Fruit fly (Drosophila melanogaster) whole organism, embryonic: Measurements from ENCODE around the gene CG11168.

Experiments
- ATbp ChIP-seq: fragments of 200-800 bp; sonication (Bioruptor generic); optimal IDR thresholded peaks from 2 replicates; lab custom pipeline; 2017; ENCODE audit warnings: missing biosample characterization, mild to moderate bottlenecking, missing genetic modification characterization, missing genetic modification reagents
- Atf3 ChIP-seq: fragments of 200-800 bp; sonication (Bioruptor generic); optimal IDR thresholded peaks from 3 replicates; lab custom pipeline; 2016; ENCODE audit warnings: missing biosample characterization, missing genetic modification characterization
- Blimp-1 ChIP-seq: fragments of 200-800 bp; sonication (Bioruptor generic); optimal IDR thresholded peaks from 3 replicates; lab custom pipeline; 2018; ENCODE audit warnings: missing biosample characterization, missing genetic modification characterization, mild to moderate bottlenecking, moderate library complexity, missing genetic modification reagents
- CG10431 ChIP-seq: fragments of 200-800 bp; sonication (Bioruptor generic); optimal IDR thresholded peaks from 3 replicates; lab custom pipeline; 2018; ENCODE audit warnings: missing biosample characterization, mild to moderate bottlenecking, missing genetic modification characterization
- CG11247 ChIP-seq: fragments of 200-800 bp; sonication (Bioruptor generic); IDR thresholded peaks from 2 replicates; pipeline ENCODE4 v1.3.6; 2022; ENCODE audit warnings: missing biosample characterization, missing genetic modification characterization
- CG11696 ChIP-seq: fragments of 200-800 bp; sonication (Bioruptor generic); IDR thresholded peaks from 2 replicates; pipeline ENCODE4 v1.3.6; 2022; ENCODE audit warnings: missing biosample characterization, missing genetic modification characterization
- CG12155 ChIP-seq: fragments of 200-800 bp; sonication (Bioruptor generic); optimal IDR thresholded peaks from 3 replicates; lab custom pipeline; 2016; ENCODE audit warnings: missing biosample characterization, missing genetic modification characterization
- CG12391 ChIP-seq: fragments of 200-800 bp; sonication (Bioruptor generic); optimal IDR thresholded peaks from 3 replicates; lab custom pipeline; 2018; ENCODE audit warnings: missing biosample characterization, mild to moderate bottlenecking, missing genetic modification characterization, moderate library complexity
- CG14667 ChIP-seq: fragments of 200-800 bp; sonication (Bioruptor generic); IDR thresholded peaks from 2 replicates; pipeline ENCODE4 v1.3.6; 2022; ENCODE audit warnings: missing biosample characterization, missing genetic modification characterization
- CG15269 ChIP-seq: fragments of 200-800 bp; sonication (Bioruptor generic); optimal IDR thresholded peaks from 2 replicates; lab custom pipeline; 2018; ENCODE audit warnings: missing biosample characterization, mild to moderate bottlenecking, missing genetic modification characterization, moderate library complexity
- CG15514 ChIP-seq: fragments of 200-800 bp; sonication (Bioruptor generic); optimal IDR thresholded peaks from 3 replicates; lab custom pipeline; 2017; ENCODE audit warnings: missing biosample characterization, missing genetic modification characterization, mild to moderate bottlenecking, moderate library complexity, missing genetic modification reagents
- CG15601 ChIP-seq: fragments of 200-800 bp; sonication (Bioruptor generic); optimal IDR thresholded peaks from 3 replicates; lab custom pipeline; 2019; ENCODE audit warnings: missing biosample characterization, mild to moderate bottlenecking, missing genetic modification characterization, moderate library complexity
- CG16815 ChIP-seq: fragments of 200-800 bp; sonication (Bioruptor generic); optimal IDR thresholded peaks from 3 replicates; lab custom pipeline; 2017; ENCODE audit warnings: missing biosample characterization, mild to moderate bottlenecking, missing genetic modification characterization
- CG17328 ChIP-seq: fragments of 200-800 bp; sonication (Bioruptor generic); IDR thresholded peaks from 2 replicates; pipeline ENCODE4 v1.3.6; 2022; ENCODE audit warnings: missing biosample characterization, missing genetic modification characterization
- CG18476 ChIP-seq: fragments of 200-800 bp; sonication (Bioruptor generic); optimal IDR thresholded peaks from 2 replicates; lab custom pipeline; 2016; ENCODE audit warnings: missing biosample characterization, mild to moderate bottlenecking, missing genetic modification characterization
- CG2120 ChIP-seq: fragments of 200-800 bp; sonication (Bioruptor generic); optimal IDR thresholded peaks from 3 replicates; lab custom pipeline; 2016; ENCODE audit warnings: missing biosample characterization, missing genetic modification characterization
- CG32767 ChIP-seq: fragments of 200-800 bp; sonication (Bioruptor generic); IDR thresholded peaks from 2 replicates; pipeline ENCODE4 v1.3.6; 2022; ENCODE audit warnings: missing biosample characterization, missing genetic modification characterization
- CG3281 ChIP-seq: fragments of 200-800 bp; sonication (Bioruptor generic); optimal IDR thresholded peaks from 3 replicates; lab custom pipeline; 2017; ENCODE audit warnings: missing biosample characterization, mild to moderate bottlenecking, missing genetic modification characterization
- CG34224 ChIP-seq: fragments of 200-800 bp; sonication (Bioruptor generic); IDR thresholded peaks from 3 replicates; pipeline ENCODE4 v1.3.6; 2022; ENCODE audit warnings: missing biosample characterization, missing genetic modification characterization; ENCODE audit not compliant: partially characterized antibody
- CG3838 ChIP-seq: fragments of 200-800 bp; sonication (Bioruptor generic); optimal IDR thresholded peaks from 3 replicates; lab custom pipeline; 2016; ENCODE audit warnings: missing biosample characterization, missing genetic modification characterization
- CG4617 ChIP-seq: fragments of 200-800 bp; sonication (Bioruptor generic); optimal IDR thresholded peaks from 3 replicates; lab custom pipeline; 2016; ENCODE audit warnings: missing biosample characterization, missing genetic modification characterization, borderline replicate concordance
- CG4820 ChIP-seq: fragments of 200-800 bp; sonication (Bioruptor generic); optimal IDR thresholded peaks from 3 replicates; lab custom pipeline; 2016; ENCODE audit warnings: missing biosample characterization, missing genetic modification characterization
- CG6689 ChIP-seq: fragments of 200-800 bp; sonication (Bioruptor generic); IDR thresholded peaks from 2 replicates; pipeline ENCODE4 v1.3.6; 2022; ENCODE audit warnings: missing biosample characterization, missing genetic modification characterization
- CG8924 ChIP-seq: fragments of 200-800 bp; optimal IDR thresholded peaks from 3 replicates; lab custom pipeline; 2019; ENCODE audit warnings: missing biosample characterization, mild to moderate bottlenecking, missing genetic modification characterization, moderate library complexity
- CG8944 ChIP-seq: fragments of 200-800 bp; sonication (Bioruptor generic); optimal IDR thresholded peaks from 3 replicates; lab custom pipeline; 2016; ENCODE audit warnings: missing biosample characterization, missing genetic modification characterization
- CG9932 ChIP-seq: fragments of 200-800 bp; sonication (Bioruptor generic); IDR thresholded peaks from 2 replicates; pipeline ENCODE4 v1.3.6; 2022; ENCODE audit warnings: missing biosample characterization, missing genetic modification characterization
- Dfd ChIP-seq, 2 experiments: fragments of >200 bp; optimal IDR thresholded peaks; 2 replicates each; lab custom pipeline; 2017; ENCODE audit warnings: missing biosample characterization in 2 of 2, missing genetic modification characterization in 2 of 2
- Dip3 ChIP-seq: fragments of 200-800 bp; sonication (Bioruptor generic); optimal IDR thresholded peaks from 3 replicates; lab custom pipeline; 2016; ENCODE audit warnings: missing biosample characterization, missing genetic modification characterization
- Lpt ChIP-seq: fragments of >200 bp; optimal IDR thresholded peaks from 2 replicates; lab custom pipeline; 2018; ENCODE audit warnings: missing biosample characterization, missing genetic modification characterization
- MESR4 ChIP-seq: fragments of 200-800 bp; sonication (Bioruptor generic); optimal IDR thresholded peaks from 2 replicates; lab custom pipeline; 2018; ENCODE audit warnings: missing biosample characterization, mild to moderate bottlenecking, missing genetic modification characterization, moderate library complexity
- MTF-1 ChIP-seq: fragments of 200-800 bp; sonication (Bioruptor generic); optimal IDR thresholded peaks from 2 replicates; lab custom pipeline; 2018; ENCODE audit warnings: missing biosample characterization, mild to moderate bottlenecking, missing genetic modification characterization, borderline replicate concordance
- NC2α ChIP-seq: fragments of 200-800 bp; sonication (Bioruptor generic); optimal IDR thresholded peaks from 2 replicates; lab custom pipeline; 2016; ENCODE audit warnings: missing biosample characterization, missing genetic modification characterization
- Neu2 ChIP-seq: fragments of 200-800 bp; sonication (Bioruptor generic); optimal IDR thresholded peaks from 3 replicates; lab custom pipeline; 2016; ENCODE audit warnings: missing biosample characterization, missing genetic modification characterization, borderline replicate concordance
- Oaz ChIP-seq: fragments of 200-800 bp; sonication (Bioruptor generic); IDR thresholded peaks from 2 replicates; pipeline ENCODE4 v1.3.6; 2022; ENCODE audit warnings: missing biosample characterization, missing genetic modification characterization
- Sox100B ChIP-seq: fragments of 200-800 bp; sonication (Bioruptor generic); optimal IDR thresholded peaks from 3 replicates; lab custom pipeline; 2018; ENCODE audit warnings: missing biosample characterization, mild to moderate bottlenecking, missing genetic modification characterization
- ato ChIP-seq: fragments of 200-800 bp; sonication (Bioruptor generic); IDR thresholded peaks from 2 replicates; pipeline ENCODE4 v1.3.6; 2022; ENCODE audit warnings: missing biosample characterization, missing genetic modification characterization; ENCODE audit not compliant: partially characterized antibody
- cato ChIP-seq: fragments of 200-800 bp; sonication (Bioruptor generic); optimal IDR thresholded peaks from 2 replicates; lab custom pipeline; 2016; ENCODE audit warnings: missing biosample characterization, missing genetic modification characterization, borderline replicate concordance
- crol ChIP-seq: fragments of 200-800 bp; sonication (Bioruptor generic); IDR thresholded peaks from 2 replicates; pipeline ENCODE4 v1.3.6; 2022; ENCODE audit warnings: missing biosample characterization, missing genetic modification characterization
- da ChIP-seq: fragments of 200-800 bp; sonication (Bioruptor generic); optimal IDR thresholded peaks from 2 replicates; lab custom pipeline; 2016; ENCODE audit warnings: missing biosample characterization, missing genetic modification characterization
- dm ChIP-seq: fragments of 200-800 bp; sonication (Bioruptor generic); optimal IDR thresholded peaks from 3 replicates; lab custom pipeline; 2016; ENCODE audit warnings: missing biosample characterization, missing genetic modification characterization
- esg ChIP-seq: fragments of 200-800 bp; sonication (Bioruptor generic); conservative IDR thresholded peaks from 2 replicates; pipeline ENCODE4 v1.3.6; 2022; ENCODE audit warnings: missing biosample characterization, missing genetic modification characterization
- fd102C ChIP-seq: fragments of 200-800 bp; sonication (Bioruptor generic); optimal IDR thresholded peaks from 2 replicates; lab custom pipeline; 2018; ENCODE audit warnings: missing biosample characterization, mild to moderate bottlenecking, missing genetic modification characterization, moderate library complexity
- gsb ChIP-seq: fragments of 200-800 bp; sonication (Bioruptor generic); IDR thresholded peaks from 2 replicates; pipeline ENCODE4 v1.3.6; 2022; ENCODE audit warnings: missing biosample characterization, missing genetic modification characterization
- gt ChIP-seq: fragments of 200-800 bp; sonication (Bioruptor generic); IDR thresholded peaks from 2 replicates; pipeline ENCODE4 v1.3.6; 2022; ENCODE audit warnings: missing biosample characterization, missing genetic modification characterization
- ham ChIP-seq: fragments of 200-800 bp; sonication (Bioruptor generic); IDR thresholded peaks from 2 replicates; pipeline ENCODE4 v1.3.6; 2022; ENCODE audit warnings: missing biosample characterization, missing genetic modification characterization
- her ChIP-seq: fragments of 200-800 bp; sonication (Bioruptor generic); optimal IDR thresholded peaks from 2 replicates; lab custom pipeline; 2016; ENCODE audit warnings: missing biosample characterization, missing genetic modification characterization
- nom ChIP-seq: fragments of 200-800 bp; sonication (Bioruptor generic); optimal IDR thresholded peaks from 2 replicates; lab custom pipeline; 2017; ENCODE audit warnings: missing biosample characterization, missing genetic modification characterization, mild to moderate bottlenecking, moderate library complexity, missing genetic modification reagents
- row ChIP-seq: fragments of 200-800 bp; sonication (Bioruptor generic); IDR thresholded peaks from 3 replicates; pipeline ENCODE4 v1.3.6; 2022; ENCODE audit warnings: missing biosample characterization, missing genetic modification characterization
- sqz ChIP-seq: fragments of 200-800 bp; sonication (Bioruptor generic); optimal IDR thresholded peaks from 3 replicates; lab custom pipeline; 2018; ENCODE audit warnings: missing biosample characterization, mild to moderate bottlenecking, missing genetic modification characterization
- toy ChIP-seq: fragments of 200-800 bp; sonication (Bioruptor generic); IDR thresholded peaks from 2 replicates; pipeline ENCODE4 v1.3.6; 2022; ENCODE audit warnings: missing biosample characterization, missing genetic modification characterization
- zen2 ChIP-seq: fragments of 200-800 bp; sonication (Bioruptor generic); IDR thresholded peaks from 3 replicates; pipeline ENCODE4 v1.3.6; 2022; ENCODE audit warnings: missing biosample characterization, missing genetic modification characterization; ENCODE audit not compliant: partially characterized antibody

Gene CG11168

DNA sequence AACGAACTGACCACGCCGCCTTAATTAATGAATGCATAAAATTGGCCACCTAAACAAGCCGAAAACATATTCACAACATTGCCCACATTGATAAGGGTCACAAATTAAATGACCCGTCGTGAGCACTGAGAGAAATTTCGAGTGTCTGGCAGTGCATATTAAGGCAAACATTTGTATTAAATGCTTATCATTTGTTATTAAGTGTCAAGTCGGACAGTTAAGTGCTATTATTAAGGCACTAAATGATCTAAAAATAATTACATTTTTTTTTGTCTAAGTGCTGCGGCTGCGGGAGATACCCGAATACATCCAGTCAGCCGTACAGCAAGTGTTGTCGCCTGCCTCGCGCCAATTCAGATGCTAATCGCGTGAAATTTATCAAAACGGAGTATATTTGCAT is 44.6 kb downstream of the CG11168 start (continued):
- TF ChIP-seq CG9932 (GFP tag; lab: Robert Waterston, UW): peak; percentile 71
- no peak for TF ChIP-seq CG11247 (GFP tag; lab: Robert Waterston, UW)
- peak; percentile 76 for TF ChIP-seq ATbp (GFP tag; lab: Kevin White, UChicago)
- TF ChIP-seq CG18476 (GFP tag; lab: Kevin White, UChicago): peak; percentile 21
- peak; percentile 53 for TF ChIP-seq CG14667 (GFP tag; lab: Robert Waterston, UW)
- TF ChIP-seq CG8924 (tag; lab: Kevin White, UChicago): peak; percentile 50
- no peak for TF ChIP-seq CG3838
- peak; percentile 37 for TF ChIP-seq Atf3
- TF ChIP-seq toy (GFP tag; lab: Robert Waterston, UW): no peak
- TF ChIP-seq CG8944 (GFP tag; lab: Kevin White, UChicago): peak; percentile 10
- no peak for TF ChIP-seq ato (GFP tag; lab: Robert Waterston, UW)
- no peak for TF ChIP-seq nom (GFP tag; lab: Kevin White, UChicago)
- peak; percentile 76 for TF ChIP-seq CG2120
- TF ChIP-seq row (GFP tag; lab: Robert Waterston, UW): peak; percentile 68; the same call in 2 of the 3 replicates
- peak; percentile 14 for TF ChIP-seq CG16815 (GFP tag; lab: Kevin White, UChicago)
- TF ChIP-seq Lpt (GFP tag; lab: Kevin White, UChicago): no peak
- TF ChIP-seq ham (GFP tag; lab: Robert Waterston, UW): no peak
- TF ChIP-seq CG6689: peak; percentile 63; the same call in 1 of the 2 replicates
- TF ChIP-seq MTF-1 (GFP tag; lab: Kevin White, UChicago): no peak
- peak; percentile 81 for TF ChIP-seq CG15269
- peak; percentile 75 for TF ChIP-seq Dip3 (GFP tag; lab: Kevin White, UChicago)
- TF ChIP-seq Dfd (GFP tag; optimal IDR thresholded peaks at IDR 0.05; lab: Kevin White, UChicago): no peak
- TF ChIP-seq CG34224 (GFP tag; lab: Robert Waterston, UW): no peak
- no peak for TF ChIP-seq sqz (GFP tag; lab: Kevin White, UChicago)
- TF ChIP-seq gsb (GFP tag; lab: Robert Waterston, UW): peak; percentile 52
- TF ChIP-seq CG12155: peak; percentile 48
- TF ChIP-seq CG3281 (GFP tag; lab: Kevin White, UChicago): no peak
- peak; percentile 75 for TF ChIP-seq CG17328 (GFP tag; lab: Robert Waterston, UW)
- peak; percentile 59 for TF ChIP-seq her (GFP tag; lab: Kevin White, UChicago)
- peak; percentile 20 for TF ChIP-seq CG15514 (GFP tag; lab: Kevin White, UChicago)
- TF ChIP-seq Oaz: no peak
- peak; percentile 46; the same call in 1 of the 2 replicates for TF ChIP-seq CG32767 (GFP tag; lab: Robert Waterston, UW)
- peak; percentile 40 for TF ChIP-seq Sox100B
- no peak for TF ChIP-seq CG11696 (GFP tag; lab: Robert Waterston, UW)
- TF ChIP-seq CG4617 (GFP tag; lab: Kevin White, UChicago): peak; percentile 18
- no peak for TF ChIP-seq Neu2 (GFP tag; lab: Kevin White, UChicago)
- no peak for TF ChIP-seq dm (GFP tag; lab: Kevin White, UChicago)
- TF ChIP-seq da (GFP tag; lab: Kevin White, UChicago): no peak
- TF ChIP-seq crol: no peak
- TF ChIP-seq Blimp-1: peak; percentile 40
- no peak for TF ChIP-seq zen2 (GFP tag; lab: Robert Waterston, UW)
- no peak for TF ChIP-seq fd102C (GFP tag; lab: Kevin White, UChicago)
- TF ChIP-seq CG4820: peak; percentile 11
- peak; percentile 52 for TF ChIP-seq CG12391 (tag; lab: Kevin White, UChicago)
- peak; percentile 68 for TF ChIP-seq esg (GFP tag; lab: Robert Waterston, UW)
- no peak for TF ChIP-seq gt (GFP tag; lab: Robert Waterston, UW)
- peak; percentile 24 for TF ChIP-seq cato (GFP tag; lab: Kevin White, UChicago)
- no peak for TF ChIP-seq NC2α (GFP tag; lab: Kevin White, UChicago)
- TF ChIP-seq MESR4 (GFP tag; lab: Kevin White, UChicago): no peak
- no peak for TF ChIP-seq CG10431 (GFP tag; lab: Kevin White, UChicago)
- no peak for TF ChIP-seq CG15601 (tag; lab: Kevin White, UChicago)
